Worm (Caenorhabditis elegans): ENCODE measurements around the gene H04D03.2.

ce11 chrIII:10474945-10475344 lies 32.7 kb upstream of the H04D03.2 start, which contains the start of gene D2045.9:
- TF ChIP-seq unc-62 (GFP tag; optimal IDR thresholded peaks at IDR 0.05) (no peak), madf-10 (tag; optimal IDR thresholded peaks at IDR 0.05) (no peak), mes-4 (tag; optimal IDR thresholded peaks at IDR 0.05) (no peak), snpc-4 (GFP tag; optimal IDR thresholded peaks at IDR 0.05) (no peak), snpc-4 (tag; optimal IDR thresholded peaks at IDR 0.05) (no peak), nhr-90 (tag; optimal IDR thresholded peaks at IDR 0.05) (no peak), Y53F4B.3 (GFP tag; IDR thresholded peaks at IDR 0.05) (no peak), ztf-18 (tag; optimal IDR thresholded peaks at IDR 0.05) (no peak), T07F8.4 (tag; optimal IDR thresholded peaks at IDR 0.05) (no peak), somi-1 (GFP tag; optimal IDR thresholded peaks at IDR 0.05) (no peak)
